Fruit fly (Drosophila melanogaster) whole organism, wandering third instar larva: ENCODE data around the gene Gprk2.

Experiments
- CG9705 ChIP-seq: fragments of 200-800 bp; sonication (Bioruptor generic); optimal IDR thresholded peaks from 2 replicates; lab custom pipeline; 2018; ENCODE audit warnings: missing biosample characterization, mild to moderate bottlenecking, missing genetic modification characterization
- Dfd ChIP-seq: fragments of >200 bp; optimal IDR thresholded peaks from 2 replicates; lab custom pipeline; 2017; ENCODE audit warnings: missing biosample characterization, missing genetic modification characterization
- Hr78 ChIP-seq: fragments of >200 bp; optimal IDR thresholded peaks from 2 replicates; lab custom pipeline; 2017; ENCODE audit warnings: missing biosample characterization, missing genetic modification characterization
- Rel ChIP-seq, 2 experiments: fragments of 200-800 bp; sonication (Bioruptor generic) in 1 of 2; optimal IDR thresholded peaks; 2 replicates in 1 of 2; 3 replicates in 1 of 2; lab custom pipeline; 2016 to 2019; ENCODE audit warnings: mild to moderate bottlenecking in 2 of 2, missing biosample characterization in 2 of 2, missing genetic modification characterization in 2 of 2, moderate library complexity in 1 of 2
- ey ChIP-seq: fragments of 200-800 bp; sonication (Bioruptor generic); optimal IDR thresholded peaks from 2 replicates; lab custom pipeline; 2016; ENCODE audit warnings: missing biosample characterization, missing genetic modification characterization
- h ChIP-seq: fragments of 200-800 bp; sonication (Bioruptor generic); optimal IDR thresholded peaks from 3 replicates; lab custom pipeline; 2016; ENCODE audit warnings: missing biosample characterization, mild to moderate bottlenecking, missing genetic modification characterization
- pan ChIP-seq: fragments of >200 bp; optimal IDR thresholded peaks from 2 replicates; lab custom pipeline; 2017

DNA sequence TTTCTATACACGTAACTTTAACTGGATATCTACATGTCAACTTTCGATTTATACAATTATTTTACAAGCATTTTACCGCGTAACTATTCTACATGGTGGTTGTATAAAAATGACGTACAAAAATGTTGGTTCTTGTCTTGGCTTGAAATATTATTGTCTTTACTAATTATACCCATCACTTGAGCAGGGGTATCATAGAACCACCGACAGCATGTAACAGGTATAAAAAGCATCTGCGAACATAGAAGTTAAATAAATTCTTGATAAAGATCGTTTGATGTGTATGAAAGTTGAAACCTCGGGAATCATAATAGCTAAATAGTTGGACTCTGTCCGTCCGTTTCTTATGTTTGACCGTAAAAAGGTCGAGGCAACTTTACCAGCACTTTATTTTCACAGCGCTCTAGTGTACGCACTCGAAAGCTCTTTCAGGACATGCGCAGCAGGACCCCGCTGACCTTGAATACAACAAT lies 23.8 kb upstream of the Gprk2 start:
- TF ChIP-seq Dfd (GFP tag; lab: Kevin White, UChicago), result no peak
- peak; percentile 42 for TF ChIP-seq pan (lab: Kevin White, UChicago)
- no peak for TF ChIP-seq Hr78 (GFP tag; lab: Kevin White, UChicago)
- peak; percentile 54 for TF ChIP-seq h (GFP tag; lab: Kevin White, UChicago)
- peak; percentile 67 for TF ChIP-seq ey
- TF ChIP-seq Rel (GFP tag; optimal IDR thresholded peaks at IDR 0.05; lab: Kevin White, UChicago), result no peak
- no peak for TF ChIP-seq Rel (tag; optimal IDR thresholded peaks at IDR 0.05; lab: Kevin White, UChicago)
- TF ChIP-seq CG9705 (GFP tag; lab: Kevin White, UChicago), result no peak
